Fruit fly (Drosophila melanogaster): Measurements from ENCODE around the gene ovo.

Gene ovo

dm6 chrX:5083647-5084096 lies 35.6 kb downstream of the ovo start (continued):
- peak; percentile 95 for TF ChIP-seq Hr4 (GFP tag; optimal IDR thresholded peaks at IDR 0.05)
- TF ChIP-seq OdsH (GFP tag; optimal IDR thresholded peaks at IDR 0.05): peak; percentile 94
- peak; percentile 92 for TF ChIP-seq CG1621 (tag; optimal IDR thresholded peaks at IDR 0.05)
- TF ChIP-seq Ets21C (GFP tag; optimal IDR thresholded peaks at IDR 0.05): peak; percentile 94
- peak; percentile 92 for TF ChIP-seq CG11294 (GFP tag; IDR thresholded peaks at IDR 0.05)
- TF ChIP-seq CG8119 (GFP tag; IDR thresholded peaks at IDR 0.05): peak; percentile 96
- peak; percentile 94 for TF ChIP-seq CG10631 (GFP tag; optimal IDR thresholded peaks at IDR 0.05)
- TF ChIP-seq Eip78C (GFP tag): peak; percentile 99
- TF ChIP-seq Smox (GFP tag; optimal IDR thresholded peaks at IDR 0.05): peak; percentile 96
- TF ChIP-seq achi (GFP tag; optimal IDR thresholded peaks at IDR 0.05): peak; percentile 92
- peak; percentile 85 to 92 for TF ChIP-seq ss (GFP tag; optimal IDR thresholded peaks at IDR 0.05)
- TF ChIP-seq CG6808 (GFP tag; optimal IDR thresholded peaks at IDR 0.05): peak; percentile 86
- peak; percentile 97 for TF ChIP-seq Hr39 (GFP tag; optimal IDR thresholded peaks at IDR 0.05)
- TF ChIP-seq CG10669 (GFP tag; optimal IDR thresholded peaks at IDR 0.05): peak; percentile 88
- TF ChIP-seq CG32006 (GFP tag; optimal IDR thresholded peaks at IDR 0.05): peak; percentile 96
- TF ChIP-seq fd85E (GFP tag; optimal IDR thresholded peaks at IDR 0.05): peak; percentile 89
- peak; percentile 64 for TF ChIP-seq Hr38 (GFP tag; optimal IDR thresholded peaks at IDR 0.05)
- TF ChIP-seq CG6792 (GFP tag; optimal IDR thresholded peaks at IDR 0.05): peak; percentile 95
- peak; percentile 94 for TF ChIP-seq dac (GFP tag; optimal IDR thresholded peaks at IDR 0.05)
- TF ChIP-seq vri (GFP tag; optimal IDR thresholded peaks at IDR 0.05): peak; percentile 96
- peak; percentile 92 for TF ChIP-seq Sox15 (GFP tag; optimal IDR thresholded peaks at IDR 0.05)
- peak; percentile 89 for TF ChIP-seq CG6854 (GFP tag; optimal IDR thresholded peaks at IDR 0.05)
- peak; percentile 96 for TF ChIP-seq CG3919 (GFP tag; optimal IDR thresholded peaks at IDR 0.05)
- peak; percentile 97 for TF ChIP-seq cyc (GFP tag; optimal IDR thresholded peaks at IDR 0.05)
- TF ChIP-seq CG8319 (GFP tag; optimal IDR thresholded peaks at IDR 0.05): peak; percentile 90
- TF ChIP-seq CG6163 (GFP tag; IDR thresholded peaks at IDR 0.05): peak; percentile 99
- TF ChIP-seq Sox14 (GFP tag; optimal IDR thresholded peaks at IDR 0.05): peak; percentile 97
- peak; percentile 84 for TF ChIP-seq CG8632 (GFP tag; optimal IDR thresholded peaks at IDR 0.05)
- TF ChIP-seq Met (GFP tag; optimal IDR thresholded peaks at IDR 0.05): peak; percentile 95
- TF ChIP-seq salr (GFP tag; optimal IDR thresholded peaks at IDR 0.05): peak; percentile 82 to 86
- TF ChIP-seq svp (GFP tag): peak; percentile 99
- peak; percentile 97 for TF ChIP-seq topi (GFP tag; optimal IDR thresholded peaks at IDR 0.05)

- no peak; the same call in 1 of the 3 replicates for TF ChIP-seq CG8119 (GFP tag; IDR thresholded peaks at IDR 0.05)
- TF ChIP-seq salr (GFP tag; optimal IDR thresholded peaks at IDR 0.05): no peak
- no peak for TF ChIP-seq CG32006 (GFP tag; optimal IDR thresholded peaks at IDR 0.05)
- no peak for TF ChIP-seq dac (GFP tag; optimal IDR thresholded peaks at IDR 0.05)
- TF ChIP-seq esn (GFP tag; optimal IDR thresholded peaks at IDR 0.05): no peak
- TF ChIP-seq fkh (GFP tag; optimal IDR thresholded peaks at IDR 0.05): no peak
- TF ChIP-seq CG10669 (GFP tag; optimal IDR thresholded peaks at IDR 0.05): no peak
- TF ChIP-seq CG4318 (GFP tag; optimal IDR thresholded peaks at IDR 0.05): no peak
- no peak for TF ChIP-seq CG10631 (GFP tag; optimal IDR thresholded peaks at IDR 0.05)
- TF ChIP-seq spab (GFP tag; optimal IDR thresholded peaks at IDR 0.05): no peak
- peak; percentile 29 for TF ChIP-seq Ets96B (tag; optimal IDR thresholded peaks at IDR 0.05)
- TF ChIP-seq CG15336 (GFP tag; IDR thresholded peaks at IDR 0.05): peak; percentile 47; the same call in 1 of the 2 replicates
- peak; percentile 20 for TF ChIP-seq acj6 (GFP tag; optimal IDR thresholded peaks at IDR 0.05)
- no peak for TF ChIP-seq svp (GFP tag)
- no peak for TF ChIP-seq Gug (GFP tag; IDR thresholded peaks at IDR 0.05)
- TF ChIP-seq Hr38 (GFP tag; optimal IDR thresholded peaks at IDR 0.05): no peak
- TF ChIP-seq pdm3 (GFP tag; optimal IDR thresholded peaks at IDR 0.05): peak; percentile 28
- no peak for TF ChIP-seq CG34406 (GFP tag; optimal IDR thresholded peaks at IDR 0.05)
- TF ChIP-seq CG6854 (GFP tag; optimal IDR thresholded peaks at IDR 0.05): no peak
- no peak for TF ChIP-seq cyc (GFP tag; optimal IDR thresholded peaks at IDR 0.05)
- TF ChIP-seq CG6276 (GFP tag; optimal IDR thresholded peaks at IDR 0.05): no peak
- no peak for TF ChIP-seq Met (GFP tag; optimal IDR thresholded peaks at IDR 0.05)
- no peak for TF ChIP-seq achi (GFP tag; optimal IDR thresholded peaks at IDR 0.05)
- TF ChIP-seq CG16779 (tag; optimal IDR thresholded peaks at IDR 0.05): no peak
- TF ChIP-seq CG11902 (GFP tag; optimal IDR thresholded peaks at IDR 0.05): no peak
- TF ChIP-seq fd85E (GFP tag; optimal IDR thresholded peaks at IDR 0.05): no peak
- peak; percentile 13 for TF ChIP-seq CG8632 (GFP tag; optimal IDR thresholded peaks at IDR 0.05)
- peak; percentile 6 for TF ChIP-seq topi (GFP tag; optimal IDR thresholded peaks at IDR 0.05)
- TF ChIP-seq CG9139 (GFP tag; optimal IDR thresholded peaks at IDR 0.05): no peak
- peak; percentile 48; the same call in 1 of the 3 replicates for TF ChIP-seq eg (GFP tag; IDR thresholded peaks at IDR 0.05)
- peak; percentile 22 for TF ChIP-seq Smox (GFP tag; optimal IDR thresholded peaks at IDR 0.05)
These were observed 36.3 kb downstream of the ovo start, which contains the start of gene CG32767 for dm6 chrX:5084146-5085085. TSS of gene CG32767 (minus strand) at chrX:5084768.

All from whole organism, prepupa.